Fruit fly (Drosophila melanogaster) whole organism, embryonic: Measurements from ENCODE around the gene p24-1.

ENCODE experiments used
- Ada2b ChIP-seq: fragments of 200-800 bp; sonication (Bioruptor generic); IDR thresholded peaks from 2 replicates; pipeline ENCODE4 v1.3.6; 2022; ENCODE audit warnings: missing biosample characterization, missing genetic modification characterization
- Adf1 ChIP-seq: fragments of 200-800 bp; sonication (Bioruptor generic); IDR thresholded peaks from 2 replicates; pipeline ENCODE4 v1.3.6; 2022; ENCODE audit warnings: missing biosample characterization, missing genetic modification characterization
- Bteb2 ChIP-seq: fragments of 200-800 bp; sonication (Bioruptor generic); optimal IDR thresholded peaks from 2 replicates; lab custom pipeline; 2016; ENCODE audit warnings: missing biosample characterization, missing genetic modification characterization
- CG10979 ChIP-seq: fragments of 200-800 bp; sonication (Bioruptor generic); optimal IDR thresholded peaks from 2 replicates; lab custom pipeline; 2018; ENCODE audit warnings: missing biosample characterization, mild to moderate bottlenecking, missing genetic modification characterization, moderate library complexity
- CG11560 ChIP-seq: fragments of 200-800 bp; sonication (Bioruptor generic); IDR thresholded peaks from 3 replicates; pipeline ENCODE4 v1.3.6; 2022; ENCODE audit warnings: missing biosample characterization, missing genetic modification characterization
- CG11695 ChIP-seq: fragments of 200-800 bp; sonication (Bioruptor generic); IDR thresholded peaks from 3 replicates; pipeline ENCODE4 v1.3.6; 2022; ENCODE audit warnings: missing biosample characterization, missing genetic modification characterization
- CG12769 ChIP-seq: fragments of 200-800 bp; sonication (Bioruptor generic); optimal IDR thresholded peaks from 2 replicates; lab custom pipeline; 2019; ENCODE audit warnings: missing biosample characterization, mild to moderate bottlenecking, missing genetic modification characterization, moderate library complexity
- CG13775 ChIP-seq: fragments of 200-800 bp; sonication (Bioruptor generic); optimal IDR thresholded peaks from 3 replicates; lab custom pipeline; 2017; ENCODE audit warnings: missing biosample characterization, mild to moderate bottlenecking, missing genetic modification characterization
- CG14667 ChIP-seq: fragments of 200-800 bp; sonication (Bioruptor generic); IDR thresholded peaks from 2 replicates; pipeline ENCODE4 v1.3.6; 2022; ENCODE audit warnings: missing biosample characterization, missing genetic modification characterization
- CG1603 ChIP-seq: fragments of 200-800 bp; sonication (Bioruptor generic); optimal IDR thresholded peaks from 2 replicates; lab custom pipeline; 2019; ENCODE audit warnings: missing biosample characterization, mild to moderate bottlenecking, missing genetic modification characterization, moderate library complexity
- CG16779 ChIP-seq: fragments of 200-800 bp; sonication (Bioruptor generic); IDR thresholded peaks from 2 replicates; pipeline ENCODE4 v1.3.6; 2022; ENCODE audit warnings: missing biosample characterization, missing genetic modification characterization
- CG2120 ChIP-seq: fragments of 200-800 bp; sonication (Bioruptor generic); optimal IDR thresholded peaks from 3 replicates; lab custom pipeline; 2016; ENCODE audit warnings: missing biosample characterization, missing genetic modification characterization
- CG4617 ChIP-seq: fragments of 200-800 bp; sonication (Bioruptor generic); optimal IDR thresholded peaks from 3 replicates; lab custom pipeline; 2016; ENCODE audit warnings: missing biosample characterization, missing genetic modification characterization, borderline replicate concordance
- CG5953 ChIP-seq: fragments of 200-800 bp; sonication (Bioruptor generic); IDR thresholded peaks from 2 replicates; pipeline ENCODE4 v1.3.6; 2022; ENCODE audit warnings: missing biosample characterization, missing genetic modification characterization
- CG7556 ChIP-seq: fragments of 200-800 bp; sonication (Bioruptor generic); optimal IDR thresholded peaks from 2 replicates; lab custom pipeline; 2017; ENCODE audit warnings: missing biosample characterization, mild to moderate bottlenecking, missing genetic modification characterization
- CG7745 ChIP-seq: fragments of 200-800 bp; sonication (Bioruptor generic); optimal IDR thresholded peaks from 2 replicates; lab custom pipeline; 2018; ENCODE audit warnings: missing biosample characterization, mild to moderate bottlenecking, missing genetic modification characterization, moderate library complexity
- CG8290 ChIP-seq, 3 experiments: fragments of 200-800 bp; sonication (Bioruptor generic); optimal IDR thresholded peaks; 2 replicates each; lab custom pipeline; 2016 to 2019; ENCODE audit warnings: missing biosample characterization in 3 of 3, missing genetic modification characterization in 3 of 3, mild to moderate bottlenecking in 2 of 3, moderate library complexity in 1 of 3
- CG8765 ChIP-seq: fragments of 200-800 bp; sonication (Bioruptor generic); IDR thresholded peaks from 2 replicates; pipeline ENCODE4 v1.3.6; 2022; ENCODE audit warnings: missing biosample characterization, missing genetic modification characterization
- CG9817 ChIP-seq: fragments of 200-800 bp; sonication (Bioruptor generic); optimal IDR thresholded peaks from 2 replicates; lab custom pipeline; 2018; ENCODE audit warnings: missing biosample characterization, mild to moderate bottlenecking, missing genetic modification characterization, moderate library complexity
- Deaf1 ChIP-seq: fragments of 200-800 bp; optimal IDR thresholded peaks from 3 replicates; lab custom pipeline; 2019; ENCODE audit warnings: missing biosample characterization, mild to moderate bottlenecking, missing genetic modification characterization, moderate library complexity
- Ets97D ChIP-seq: fragments of 200-800 bp; sonication (Bioruptor generic); optimal IDR thresholded peaks from 3 replicates; lab custom pipeline; 2016; ENCODE audit warnings: missing biosample characterization, missing genetic modification characterization
- Hey ChIP-seq: fragments of 200-800 bp; sonication (Bioruptor generic); optimal IDR thresholded peaks from 3 replicates; lab custom pipeline; 2018; ENCODE audit warnings: missing biosample characterization, mild to moderate bottlenecking, missing genetic modification characterization
- Jarid2 ChIP-seq: fragments of 200-800 bp; sonication (Bioruptor generic); optimal IDR thresholded peaks from 3 replicates; lab custom pipeline; 2017; ENCODE audit warnings: mild to moderate bottlenecking, missing biosample characterization, missing genetic modification reagents, missing genetic modification characterization
- MESR4 ChIP-seq: fragments of 200-800 bp; sonication (Bioruptor generic); optimal IDR thresholded peaks from 2 replicates; lab custom pipeline; 2018; ENCODE audit warnings: missing biosample characterization, mild to moderate bottlenecking, missing genetic modification characterization, moderate library complexity
- NC2α ChIP-seq: fragments of 200-800 bp; sonication (Bioruptor generic); optimal IDR thresholded peaks from 2 replicates; lab custom pipeline; 2016; ENCODE audit warnings: missing biosample characterization, missing genetic modification characterization
- NfI ChIP-seq: fragments of 200-800 bp; sonication (Bioruptor generic); optimal IDR thresholded peaks from 3 replicates; lab custom pipeline; 2018; ENCODE audit warnings: missing biosample characterization, mild to moderate bottlenecking, missing genetic modification characterization, moderate library complexity
- Oaz ChIP-seq: fragments of 200-800 bp; sonication (Bioruptor generic); IDR thresholded peaks from 2 replicates; pipeline ENCODE4 v1.3.6; 2022; ENCODE audit warnings: missing biosample characterization, missing genetic modification characterization
- Pdp1 ChIP-seq, 2 experiments: fragments of 200-800 bp; sonication (Bioruptor generic); optimal IDR thresholded peaks; 3 replicates each; lab custom pipeline; 2016; ENCODE audit warnings: missing biosample characterization in 2 of 2, missing genetic modification characterization in 2 of 2, mild to moderate bottlenecking in 1 of 2, moderate library complexity in 1 of 2
- Rx ChIP-seq: fragments of 200-800 bp; sonication (Bioruptor generic); IDR thresholded peaks from 2 replicates; pipeline ENCODE4 v1.3.6; 2022; ENCODE audit warnings: missing biosample characterization, missing genetic modification characterization
- Scr ChIP-seq: fragments of 200-800 bp; sonication (Bioruptor generic); IDR thresholded peaks from 2 replicates; pipeline ENCODE4 v1.3.6; 2022; ENCODE audit warnings: missing biosample characterization, missing genetic modification characterization; ENCODE audit not compliant: partially characterized antibody
- Side ChIP-seq: fragments of 200-800 bp; sonication (Bioruptor generic); optimal IDR thresholded peaks from 2 replicates; lab custom pipeline; 2016; ENCODE audit warnings: missing biosample characterization, missing genetic modification characterization
- amos ChIP-seq: fragments of 200-800 bp; sonication (Bioruptor generic); IDR thresholded peaks from 2 replicates; pipeline ENCODE4 v1.3.6; 2022; ENCODE audit warnings: missing biosample characterization, missing genetic modification characterization; ENCODE audit not compliant: partially characterized antibody
- danr ChIP-seq: fragments of 200-800 bp; sonication (Bioruptor generic); IDR thresholded peaks from 2 replicates; pipeline ENCODE4 v1.3.6; 2022; ENCODE audit warnings: missing biosample characterization, missing genetic modification characterization
- fd64A ChIP-seq: fragments of 200-800 bp; sonication (Bioruptor generic); optimal IDR thresholded peaks from 3 replicates; lab custom pipeline; 2018; ENCODE audit warnings: missing biosample characterization, mild to moderate bottlenecking, missing genetic modification characterization
- gcm2 ChIP-seq: fragments of 200-800 bp; sonication (Bioruptor generic); optimal IDR thresholded peaks from 2 replicates; lab custom pipeline; 2016; ENCODE audit warnings: missing biosample characterization, missing genetic modification characterization
- gsb ChIP-seq: fragments of 200-800 bp; sonication (Bioruptor generic); IDR thresholded peaks from 2 replicates; pipeline ENCODE4 v1.3.6; 2022; ENCODE audit warnings: missing biosample characterization, missing genetic modification characterization
- her ChIP-seq: fragments of 200-800 bp; sonication (Bioruptor generic); optimal IDR thresholded peaks from 2 replicates; lab custom pipeline; 2016; ENCODE audit warnings: missing biosample characterization, missing genetic modification characterization
- jing ChIP-seq: fragments of 200-800 bp; sonication (Bioruptor generic); optimal IDR thresholded peaks from 2 replicates; lab custom pipeline; 2018; ENCODE audit warnings: missing biosample characterization, mild to moderate bottlenecking, missing genetic modification characterization
- jumu ChIP-seq: fragments of 200-800 bp; sonication (Bioruptor generic); optimal IDR thresholded peaks from 3 replicates; lab custom pipeline; 2016; ENCODE audit warnings: missing biosample characterization, missing genetic modification characterization
- luna ChIP-seq: fragments of 200-800 bp; sonication (Bioruptor generic); optimal IDR thresholded peaks from 2 replicates; lab custom pipeline; 2016; ENCODE audit warnings: missing biosample characterization, missing genetic modification characterization
- nerfin-1 ChIP-seq: fragments of 200-800 bp; sonication (Bioruptor generic); optimal IDR thresholded peaks from 3 replicates; lab custom pipeline; 2019; ENCODE audit warnings: missing biosample characterization, mild to moderate bottlenecking, missing genetic modification characterization, moderate library complexity
- row ChIP-seq: fragments of 200-800 bp; sonication (Bioruptor generic); IDR thresholded peaks from 3 replicates; pipeline ENCODE4 v1.3.6; 2022; ENCODE audit warnings: missing biosample characterization, missing genetic modification characterization
- salm ChIP-seq: fragments of 200-800 bp; sonication (Bioruptor generic); optimal IDR thresholded peaks from 2 replicates; lab custom pipeline; 2018; ENCODE audit warnings: missing biosample characterization, mild to moderate bottlenecking, missing genetic modification characterization
- sna ChIP-seq: fragments of 200-800 bp; sonication (Bioruptor generic); IDR thresholded peaks from 2 replicates; pipeline ENCODE4 v1.3.6; 2022; ENCODE audit warnings: missing biosample characterization, missing genetic modification characterization; ENCODE audit not compliant: partially characterized antibody
- sug ChIP-seq: fragments of 200-800 bp; optimal IDR thresholded peaks from 2 replicates; lab custom pipeline; 2019; ENCODE audit warnings: missing biosample characterization, mild to moderate bottlenecking, missing genetic modification characterization, moderate library complexity
- tio ChIP-seq: fragments of 200-800 bp; sonication (Bioruptor generic); optimal IDR thresholded peaks from 2 replicates; lab custom pipeline; 2017; ENCODE audit warnings: missing biosample characterization, missing genetic modification characterization, inconsistent platforms
- tup ChIP-seq: fragments of 200-800 bp; sonication (Bioruptor generic); optimal IDR thresholded peaks from 2 replicates; lab custom pipeline; 2016; ENCODE audit warnings: missing biosample characterization, mild to moderate bottlenecking, missing genetic modification characterization, moderate library complexity
- tx ChIP-seq: fragments of 200-800 bp; sonication (Bioruptor generic); optimal IDR thresholded peaks from 2 replicates; lab custom pipeline; 2016; ENCODE audit warnings: missing biosample characterization, missing genetic modification characterization
- vfl ChIP-seq: fragments of 200-800 bp; sonication (Bioruptor generic); optimal IDR thresholded peaks from 2 replicates; lab custom pipeline; 2016; ENCODE audit warnings: missing biosample characterization, missing genetic modification characterization

The p24-1 gene

DNA sequence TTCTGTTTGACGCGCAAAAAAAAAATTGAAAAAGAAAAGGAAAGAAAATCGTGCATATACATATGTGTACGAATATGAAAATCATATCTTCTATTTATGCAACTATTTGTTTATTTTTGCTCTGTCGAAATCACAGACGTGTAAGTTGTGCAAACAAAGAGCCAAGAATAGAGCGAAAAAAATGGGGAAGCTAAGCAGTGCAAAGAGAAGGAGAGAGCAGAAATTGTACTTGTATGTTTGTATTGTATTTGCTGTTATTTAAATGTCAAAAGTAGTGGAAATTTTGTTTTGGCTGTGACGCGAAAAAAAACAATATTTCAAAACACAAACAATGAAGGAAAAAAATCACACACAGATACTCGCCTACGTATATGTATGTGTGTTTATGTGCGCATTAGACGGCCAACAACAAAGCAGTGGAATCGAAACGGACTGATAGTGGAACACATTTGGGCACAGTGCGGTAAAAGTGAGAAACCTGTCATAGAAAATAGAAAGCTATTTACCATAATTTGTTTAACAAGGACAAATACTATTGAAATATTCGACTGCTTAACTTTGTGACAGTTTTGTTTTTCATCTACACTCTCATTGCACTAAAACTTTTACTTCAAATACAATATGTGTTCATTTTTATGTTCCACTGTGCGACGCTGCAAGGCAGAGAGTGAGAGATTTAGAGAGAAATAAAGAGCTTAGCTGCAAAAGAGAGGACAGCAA is 34.1 kb downstream of the p24-1 start (continued):
- peak; percentile 66 for TF ChIP-seq Adf1 (GFP tag; lab: Robert Waterston, UW)
- peak; percentile 94 for TF ChIP-seq CG10979 (tag; lab: Kevin White, UChicago)
- peak; percentile 76 for TF ChIP-seq sug (tag; lab: Kevin White, UChicago)
- peak; percentile 76 for TF ChIP-seq Ets97D (GFP tag; lab: Kevin White, UChicago)
- peak; percentile 96 for TF ChIP-seq Ada2b
- TF ChIP-seq CG16779 (GFP tag; lab: Robert Waterston, UW), result peak; percentile 93
- peak; percentile 91 for TF ChIP-seq CG5953 (GFP tag; lab: Robert Waterston, UW)
- peak; percentile 90 for TF ChIP-seq nerfin-1 (tag; lab: Kevin White, UChicago)
- TF ChIP-seq Scr (GFP tag; lab: Robert Waterston, UW), result no peak; the same call in 1 of the 2 replicates
- peak; percentile 93 for TF ChIP-seq NfI (GFP tag; lab: Kevin White, UChicago)
- peak; percentile 52 for TF ChIP-seq MESR4 (GFP tag; lab: Kevin White, UChicago)
- TF ChIP-seq gsb (GFP tag; lab: Robert Waterston, UW), result peak; percentile 83
- TF ChIP-seq CG11695 (GFP tag; lab: Robert Waterston, UW), result peak; percentile 96
- TF ChIP-seq Hey (tag; lab: Kevin White, UChicago), result peak; percentile 55
- peak; percentile 72 for TF ChIP-seq tup (GFP tag; lab: Kevin White, UChicago)
- TF ChIP-seq jing, result peak; percentile 88
- TF ChIP-seq CG8290 (GFP tag; optimal IDR thresholded peaks at IDR 0.05; lab: Kevin White, UChicago), result peak; percentile 79
- TF ChIP-seq CG8290 (tag; optimal IDR thresholded peaks at IDR 0.05; lab: Kevin White, UChicago), result peak; percentile 67 to 97
- peak; percentile 97 for TF ChIP-seq CG1603 (tag; lab: Kevin White, UChicago)
- peak; percentile 72 for TF ChIP-seq Deaf1 (tag; lab: Kevin White, UChicago)
- peak; percentile 91 for TF ChIP-seq Oaz (GFP tag; lab: Robert Waterston, UW)
- TF ChIP-seq tio, result peak; percentile 89
- TF ChIP-seq CG7745 (tag; lab: Kevin White, UChicago), result peak; percentile 63
- no peak for TF ChIP-seq amos (GFP tag; lab: Robert Waterston, UW)
- TF ChIP-seq CG8765, result peak; percentile 91
- TF ChIP-seq gcm2 (GFP tag; lab: Kevin White, UChicago), result peak; percentile 91
- TF ChIP-seq sna (GFP tag; lab: Robert Waterston, UW), result peak; percentile 48; the same call in 1 of the 2 replicates
- peak; percentile 63 to 95 for TF ChIP-seq Pdp1 (GFP tag; optimal IDR thresholded peaks at IDR 0.05; lab: Kevin White, UChicago)
- TF ChIP-seq Bteb2 (GFP tag; lab: Kevin White, UChicago), result peak; percentile 88
- peak; percentile 68; the same call in 2 of the 3 replicates for TF ChIP-seq CG11560 (tag; lab: Robert Waterston, UW)
- TF ChIP-seq CG12769, result peak; percentile 96
- TF ChIP-seq row (GFP tag; lab: Robert Waterston, UW), result peak; percentile 97
- peak; percentile 96 for TF ChIP-seq CG2120 (GFP tag; lab: Kevin White, UChicago)
- peak; percentile 96 for TF ChIP-seq jumu (GFP tag; lab: Kevin White, UChicago)
- TF ChIP-seq CG13775 (GFP tag; lab: Kevin White, UChicago), result peak; percentile 91
- TF ChIP-seq Side (GFP tag; lab: Kevin White, UChicago), result peak; percentile 96
- peak; percentile 88 for TF ChIP-seq fd64A (GFP tag; lab: Kevin White, UChicago)
- peak; percentile 95 for TF ChIP-seq tx (GFP tag; lab: Kevin White, UChicago)
- peak; percentile 94 for TF ChIP-seq CG7556
- TF ChIP-seq NC2α (GFP tag; lab: Kevin White, UChicago), result peak; percentile 90
- peak; percentile 91 for TF ChIP-seq Rx (GFP tag; lab: Robert Waterston, UW)
- peak; percentile 96 for TF ChIP-seq her
- TF ChIP-seq salm (tag; lab: Kevin White, UChicago), result peak; percentile 93
- TF ChIP-seq CG4617 (GFP tag; lab: Kevin White, UChicago), result peak; percentile 76
- TF ChIP-seq danr, result peak; percentile 92
- TF ChIP-seq luna (GFP tag; lab: Kevin White, UChicago), result peak; percentile 77
- TF ChIP-seq Jarid2 (GFP tag; lab: Kevin White, UChicago), result peak; percentile 71
- peak; percentile 92 for TF ChIP-seq CG14667 (GFP tag; lab: Robert Waterston, UW)
- peak; percentile 87 for TF ChIP-seq CG9817 (tag; lab: Kevin White, UChicago)
- TF ChIP-seq vfl (GFP tag; lab: Kevin White, UChicago), result peak; percentile 88
